Fruit fly (Drosophila melanogaster) whole organism, embryonic: ENCODE measurements around the gene CG15418.

Source experiments
- CG1233 ChIP-seq: fragments of 200-800 bp; sonication (Bioruptor generic); optimal IDR thresholded peaks from 4 replicates; lab custom pipeline; 2018; ENCODE audit warnings: missing biosample characterization, mild to moderate bottlenecking, missing genetic modification characterization
- CG42726 ChIP-seq: fragments of 200-800 bp; sonication (Bioruptor generic); IDR thresholded peaks from 2 replicates; pipeline ENCODE4 v1.3.6; 2022; ENCODE audit warnings: missing biosample characterization, missing genetic modification characterization; ENCODE audit not compliant: partially characterized antibody
- HLH3B ChIP-seq: fragments of 200-800 bp; sonication (Bioruptor generic); IDR thresholded peaks from 2 replicates; pipeline ENCODE4 v1.3.6; 2022; ENCODE audit warnings: missing biosample characterization, missing genetic modification characterization
- corto ChIP-seq: fragments of 200-800 bp; sonication (Bioruptor generic); optimal IDR thresholded peaks from 2 replicates; lab custom pipeline; 2016; ENCODE audit warnings: missing biosample characterization, mild to moderate bottlenecking, missing genetic modification characterization, moderate library complexity
- h ChIP-seq: fragments of >200 bp; optimal IDR thresholded peaks from 2 replicates; lab custom pipeline; 2017
- pzg ChIP-seq: fragments of 200-800 bp; sonication (Bioruptor generic); optimal IDR thresholded peaks from 3 replicates; lab custom pipeline; 2018; ENCODE audit warnings: missing biosample characterization, mild to moderate bottlenecking, missing genetic modification characterization, moderate library complexity
- yki ChIP-seq: fragments of >200 bp; optimal IDR thresholded peaks from 3 replicates; lab custom pipeline; 2018

- TF ChIP-seq CG42726 (GFP tag; lab: Robert Waterston, UW), result no peak
- TF ChIP-seq HLH3B (GFP tag; lab: Robert Waterston, UW), result no peak
- no peak for TF ChIP-seq corto (GFP tag; lab: Kevin White, UChicago)
- TF ChIP-seq pzg (GFP tag; lab: Kevin White, UChicago), result no peak
- no peak for TF ChIP-seq h (lab: Kevin White, UChicago)
- no peak for TF ChIP-seq CG1233 (GFP tag; lab: Kevin White, UChicago)
- no peak for TF ChIP-seq yki
These were observed 36.2 kb downstream of the CG15418 start for dm6 chr2L:3585318-3585717.
